Worm (Caenorhabditis elegans): Measurements from ENCODE around the gene C46E10.1.

C46E10.1 gene

DNA sequence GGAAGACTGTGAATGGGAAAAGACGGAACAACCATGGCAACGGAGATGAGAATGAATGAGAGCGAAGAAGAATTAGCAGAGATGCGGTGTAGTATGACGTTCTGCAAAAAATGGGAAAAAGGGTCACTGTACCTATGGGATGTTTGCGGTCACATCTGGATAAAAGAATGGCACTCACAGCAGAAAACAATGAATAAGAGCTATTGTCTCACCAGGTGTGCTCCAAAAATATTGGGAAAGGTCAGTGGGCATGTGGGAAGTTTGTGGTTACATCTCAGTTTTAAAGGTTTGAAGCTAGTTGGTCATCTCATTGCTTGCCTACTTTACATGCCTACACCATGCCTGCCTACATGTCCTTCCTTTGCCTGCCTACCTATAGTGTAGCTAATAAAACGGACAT lies 26.7 kb downstream of the C46E10.1 start, which contains the start of gene fbxb-91:
TSS of gene fbxb-91 (minus strand) at position 101 of the 400 bp plus-strand sequence.
- TF ChIP-seq flh-1 (GFP tag; optimal IDR thresholded peaks at IDR 0.05) (no peak), ceh-43 (GFP tag; optimal IDR thresholded peaks at IDR 0.05) (no peak), unc-39 (tag; optimal IDR thresholded peaks at IDR 0.05) (no peak), cnd-1 (tag; optimal IDR thresholded peaks at IDR 0.05) (no peak), ztf-11 (tag; optimal IDR thresholded peaks at IDR 0.05) (no peak), snpc-4 (tag; optimal IDR thresholded peaks at IDR 0.05) (no peak), bed-3 (GFP tag; optimal IDR thresholded peaks at IDR 0.05) (no peak), lsy-2 (tag; optimal IDR thresholded peaks at IDR 0.05) (no peak), lin-32 (GFP tag; optimal IDR thresholded peaks at IDR 0.05) (no peak)

DNA sequence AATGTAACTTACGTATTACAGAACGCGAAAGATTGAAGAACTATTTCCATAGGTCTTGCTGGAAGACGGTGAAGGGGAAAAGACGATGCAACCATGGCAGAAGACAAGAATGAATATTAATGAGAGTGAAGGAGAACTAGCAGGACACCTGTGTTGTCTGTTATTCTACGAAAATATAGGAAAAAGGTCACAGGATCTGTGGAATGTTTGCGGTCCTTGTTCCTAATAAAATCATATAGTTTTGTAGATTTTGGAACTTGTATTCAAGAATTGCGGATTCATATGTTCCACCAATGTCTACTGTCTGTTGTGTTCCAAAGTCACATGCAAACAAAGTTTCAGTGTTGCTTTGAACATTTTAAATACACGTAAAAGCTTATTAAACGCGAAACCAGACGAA lies 28.2 kb downstream of the C46E10.1 start, which contains the start of gene sdz-11:
TSS of gene sdz-11 (minus strand) at position 101 of the 400 bp plus-strand sequence.
- TF ChIP-seq flh-1 (GFP tag; optimal IDR thresholded peaks at IDR 0.05) (no peak), elt-3 (tag; optimal IDR thresholded peaks at IDR 0.05) (no peak), unc-39 (tag; optimal IDR thresholded peaks at IDR 0.05) (no peak), lin-32 (GFP tag; optimal IDR thresholded peaks at IDR 0.05) (no peak), mab-5 (tag; optimal IDR thresholded peaks at IDR 0.05) (no peak), lin-13 (tag; optimal IDR thresholded peaks at IDR 0.05) (no peak), snpc-4 (tag; optimal IDR thresholded peaks at IDR 0.05) (no peak), ceh-43 (GFP tag; optimal IDR thresholded peaks at IDR 0.05) (no peak), ham-2 (GFP tag; optimal IDR thresholded peaks at IDR 0.05) (no peak), unc-62 (GFP tag; optimal IDR thresholded peaks at IDR 0.05) (no peak), zip-8 (tag; optimal IDR thresholded peaks at IDR 0.05) (no peak), mep-1 (tag; optimal IDR thresholded peaks at IDR 0.05) (no peak), cnd-1 (tag; optimal IDR thresholded peaks at IDR 0.05) (no peak), nhr-28 (tag; optimal IDR thresholded peaks at IDR 0.05) (no peak), ztf-11 (tag; optimal IDR thresholded peaks at IDR 0.05) (no peak), nhr-2 (tag; optimal IDR thresholded peaks at IDR 0.05) (no peak)

DNA sequence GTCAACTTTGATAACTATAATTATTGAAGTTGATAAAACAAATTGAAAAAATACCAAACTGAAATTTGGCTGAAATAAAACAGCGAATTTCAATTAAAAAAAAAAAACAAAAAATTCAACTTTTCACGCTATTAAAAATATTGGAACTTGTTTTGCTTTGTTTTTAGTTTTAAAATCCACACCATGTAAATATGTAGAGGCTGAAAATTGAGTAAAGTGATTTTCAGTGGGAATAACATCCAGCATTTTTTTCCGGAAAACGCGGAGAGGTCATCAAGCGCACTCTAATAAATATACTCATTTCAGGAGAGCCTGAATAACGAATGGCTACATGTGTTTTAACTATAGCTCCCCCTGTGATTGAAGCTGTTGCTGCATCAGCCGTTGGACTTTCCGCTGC lies 29.6 kb downstream of the C46E10.1 start, which contains the start of gene rcd-1:
TSS of gene rcd-1 (plus strand) at position 301 of the 400 bp plus-strand sequence.
- no peak for TF ChIP-seq ceh-39 (tag; optimal IDR thresholded peaks at IDR 0.05)
- TF ChIP-seq tbx-8 (GFP tag; optimal IDR thresholded peaks at IDR 0.05): no peak
- no peak for TF ChIP-seq M03D4.4 (tag; optimal IDR thresholded peaks at IDR 0.05)
- no peak for TF ChIP-seq mab-5 (tag; optimal IDR thresholded peaks at IDR 0.05)
- TF ChIP-seq flh-1 (GFP tag; optimal IDR thresholded peaks at IDR 0.05): no peak
- no peak for TF ChIP-seq hlh-1 (tag; optimal IDR thresholded peaks at IDR 0.05)
- TF ChIP-seq cnd-1 (tag; optimal IDR thresholded peaks at IDR 0.05): no peak
- no peak for TF ChIP-seq mep-1 (tag; optimal IDR thresholded peaks at IDR 0.05)
- no peak for TF ChIP-seq nhr-237 (tag; optimal IDR thresholded peaks at IDR 0.05)
- no peak for TF ChIP-seq zip-8 (tag; optimal IDR thresholded peaks at IDR 0.05)
- TF ChIP-seq elt-3 (tag; optimal IDR thresholded peaks at IDR 0.05): no peak
- no peak for TF ChIP-seq ces-1 (GFP tag; optimal IDR thresholded peaks at IDR 0.05)
- TF ChIP-seq unc-62 (GFP tag; optimal IDR thresholded peaks at IDR 0.05): no peak
- no peak for TF ChIP-seq lin-32 (GFP tag; optimal IDR thresholded peaks at IDR 0.05)
- TF ChIP-seq nhr-2 (tag; optimal IDR thresholded peaks at IDR 0.05): no peak
- TF ChIP-seq bed-3 (GFP tag; optimal IDR thresholded peaks at IDR 0.05): no peak
- no peak for TF ChIP-seq blmp-1 (tag; optimal IDR thresholded peaks at IDR 0.05)
- TF ChIP-seq drap-1 (GFP tag; optimal IDR thresholded peaks at IDR 0.05): no peak
- TF ChIP-seq nhr-12 (tag; optimal IDR thresholded peaks at IDR 0.05): no peak
- TF ChIP-seq sptf-1 (tag; optimal IDR thresholded peaks at IDR 0.05): no peak

DNA sequence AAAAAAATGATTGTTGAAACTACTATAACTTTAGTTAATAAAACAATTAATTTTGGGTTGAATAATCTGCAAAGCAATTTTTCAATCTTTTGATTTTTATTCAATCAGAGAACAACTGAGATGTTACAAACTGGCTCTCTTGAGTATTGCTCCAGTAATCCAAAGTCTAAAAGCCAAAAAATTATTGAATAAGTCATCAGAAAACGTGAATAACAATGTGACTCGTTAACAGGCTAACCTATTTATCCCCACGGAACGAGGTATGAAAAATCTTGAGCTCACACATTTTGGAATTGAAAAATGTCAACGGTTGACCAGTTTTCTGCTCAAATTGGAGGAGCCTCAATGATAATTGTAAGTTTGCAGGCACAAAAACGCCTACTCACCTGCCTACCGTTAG lies 33.5 kb downstream of the C46E10.1 start, which contains the start of gene srx-111:
TSS of gene srx-111 (plus strand) at position 301 of the 400 bp plus-strand sequence.
- TF ChIP-seq unc-120 (tag; optimal IDR thresholded peaks at IDR 0.05; ENCODE audit: poor library complexity, severe bottlenecking) (no peak), tbx-8 (GFP tag; optimal IDR thresholded peaks at IDR 0.05) (no peak), ceh-83 (GFP tag; optimal IDR thresholded peaks at IDR 0.05) (no peak), ztf-11 (tag; optimal IDR thresholded peaks at IDR 0.05) (no peak), cnd-1 (tag; optimal IDR thresholded peaks at IDR 0.05) (no peak), mab-5 (tag; optimal IDR thresholded peaks at IDR 0.05) (no peak), nhr-12 (tag; optimal IDR thresholded peaks at IDR 0.05) (no peak), sem-2 (GFP tag; optimal IDR thresholded peaks at IDR 0.05) (no peak), bed-3 (GFP tag; optimal IDR thresholded peaks at IDR 0.05) (no peak), mls-2 (tag; optimal IDR thresholded peaks at IDR 0.05) (no peak), lsy-2 (tag; optimal IDR thresholded peaks at IDR 0.05) (no peak), ceh-43 (GFP tag; optimal IDR thresholded peaks at IDR 0.05) (no peak)

DNA sequence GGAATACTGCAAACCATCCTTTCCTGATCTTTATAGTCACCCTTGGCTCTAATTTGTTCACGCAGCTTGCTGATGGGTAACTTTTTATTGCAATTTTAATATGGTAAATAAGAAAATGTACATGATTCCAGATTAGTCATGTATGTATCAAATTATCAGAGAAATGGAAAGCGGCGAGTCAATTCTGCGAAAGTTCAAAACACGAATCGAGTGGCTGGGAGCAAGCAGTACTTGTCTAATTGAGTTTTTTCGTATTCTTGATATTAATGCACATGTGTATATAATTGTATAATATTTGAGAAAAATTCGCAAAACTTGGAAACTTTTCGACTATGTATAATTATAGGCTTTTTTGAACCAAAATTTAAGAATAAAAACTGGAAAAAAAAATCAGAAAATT lies 35.0 kb downstream of the C46E10.1 start, which contains the start of gene T24E12.12:
TSS of gene T24E12.12 (plus strand) at position 281 of the 400 bp plus-strand sequence.
- no peak for TF ChIP-seq bed-3 (GFP tag; optimal IDR thresholded peaks at IDR 0.05)
- TF ChIP-seq zip-8 (tag; optimal IDR thresholded peaks at IDR 0.05): no peak
- no peak for TF ChIP-seq lsy-2 (tag; optimal IDR thresholded peaks at IDR 0.05)
- no peak for TF ChIP-seq lin-13 (tag; optimal IDR thresholded peaks at IDR 0.05)
- no peak for TF ChIP-seq lin-32 (GFP tag; optimal IDR thresholded peaks at IDR 0.05)
- no peak for TF ChIP-seq mep-1 (tag; optimal IDR thresholded peaks at IDR 0.05)
- no peak for TF ChIP-seq pha-4 (tag; optimal IDR thresholded peaks at IDR 0.05)
- TF ChIP-seq sptf-1 (tag; optimal IDR thresholded peaks at IDR 0.05): no peak
- no peak for TF ChIP-seq M03D4.4 (tag; optimal IDR thresholded peaks at IDR 0.05)
- no peak for TF ChIP-seq ceh-83 (GFP tag; optimal IDR thresholded peaks at IDR 0.05)
- no peak for TF ChIP-seq unc-62 (GFP tag; optimal IDR thresholded peaks at IDR 0.05)
